Worm (Caenorhabditis elegans) whole organism, L1 larva: Measurements from ENCODE around the gene Y32F6B.1.

Experiments used
- C04F5.9 ChIP-seq: sonication (generic microtip); optimal IDR thresholded peaks from 2 replicates; lab custom pipeline; 2016; ENCODE audit warnings: missing genetic modification characterization, missing compliant biosample characterization
- C16A3.4 ChIP-seq: fragments of 150-350 bp; optimal IDR thresholded peaks from 2 replicates; lab custom pipeline; 2014; ENCODE audit warnings: missing biosample characterization, missing genetic modification characterization
- C34B4.2 ChIP-seq: sonication (generic microtip); optimal IDR thresholded peaks from 2 replicates; lab custom pipeline; 2017; ENCODE audit warnings: mild to moderate bottlenecking, missing genetic modification characterization, missing compliant biosample characterization
- Y116A8C.19 ChIP-seq: sonication (generic microtip); optimal IDR thresholded peaks from 2 replicates; lab custom pipeline; 2016; ENCODE audit warnings: missing compliant biosample characterization, missing genetic modification characterization, borderline replicate concordance
- alr-1 ChIP-seq: fragments of 200-800 bp; sonication (Bioruptor generic); optimal IDR thresholded peaks from 2 replicates; lab custom pipeline; 2018; ENCODE audit warnings: borderline replicate concordance, mild to moderate bottlenecking, missing genetic modification characterization, missing compliant biosample characterization
- aly-2 ChIP-seq: fragments of 150-350 bp; optimal IDR thresholded peaks from 2 replicates; lab custom pipeline; 2014; ENCODE audit warnings: missing biosample characterization, missing genetic modification characterization
- blmp-1 ChIP-seq: fragments of 150-350 bp; optimal IDR thresholded peaks from 2 replicates; lab custom pipeline; 2014; ENCODE audit warnings: missing biosample characterization, missing genetic modification characterization
- ceh-63 ChIP-seq: fragments of 200-800 bp; sonication (Bioruptor generic); optimal IDR thresholded peaks from 2 replicates; lab custom pipeline; 2018; ENCODE audit warnings: mild to moderate bottlenecking, missing genetic modification characterization, missing compliant biosample characterization
- ceh-8 ChIP-seq: fragments of 200-800 bp; sonication (Bioruptor generic); optimal IDR thresholded peaks from 2 replicates; lab custom pipeline; 2018; ENCODE audit warnings: mild to moderate bottlenecking, missing genetic modification characterization, moderate library complexity, missing compliant biosample characterization
- ceh-88 ChIP-seq: fragments of 200-800 bp; sonication (Bioruptor generic); IDR thresholded peaks from 2 replicates; pipeline ENCODE4 v1.3.6; 2022; ENCODE audit warnings: missing genetic modification characterization, missing compliant biosample characterization
- ces-1 ChIP-seq: fragments of 150-350 bp; optimal IDR thresholded peaks from 2 replicates; lab custom pipeline; 2014; ENCODE audit warnings: missing biosample characterization, missing genetic modification reagents, missing genetic modification characterization
- dpl-1 ChIP-seq, 3 experiments: fragments of 150-350 bp in 2 of 3; sonication (generic microtip) in 1 of 3; optimal IDR thresholded peaks; 2 replicates each; lab custom pipeline; 2014 to 2017; ENCODE audit warnings: missing biosample characterization in 3 of 3, missing genetic modification characterization in 3 of 3, missing genetic modification reagents in 3 of 3
- dsc-1 ChIP-seq: sonication (generic microtip); optimal IDR thresholded peaks from 2 replicates; lab custom pipeline; 2016; ENCODE audit warnings: mild to moderate bottlenecking, missing genetic modification characterization, missing compliant biosample characterization
- efl-1 ChIP-seq, 4 experiments: fragments of 150-350 bp; optimal IDR thresholded peaks in 3 of 4; peaks in 1 of 4; 1 replicate in 1 of 4; 2 replicates in 3 of 4; lab custom pipeline; 2014; ENCODE audit warnings: missing biosample characterization in 2 of 4, missing genetic modification characterization in 2 of 4, missing genetic modification reagents in 2 of 4
- efl-3 ChIP-seq: fragments of 200-800 bp; sonication (Bioruptor generic); optimal IDR thresholded peaks from 2 replicates; lab custom pipeline; 2018; ENCODE audit warnings: mild to moderate bottlenecking, missing genetic modification characterization, missing compliant biosample characterization
- egl-13 ChIP-seq: sonication (generic microtip); optimal IDR thresholded peaks from 2 replicates; lab custom pipeline; 2016; ENCODE audit warnings: missing genotype, missing genetic modification reagents, missing genetic modification characterization, missing compliant biosample characterization
- elt-3 ChIP-seq, 6 experiments: fragments of 150-350 bp in 1 of 6; sonication (generic microtip); optimal IDR thresholded peaks; 2 replicates each; lab custom pipeline; 2017 to 2018; ENCODE audit warnings: missing biosample characterization in 6 of 6, missing genetic modification characterization in 6 of 6, inconsistent platforms in 1 of 6
- fkh-10 ChIP-seq: sonication (generic microtip); optimal IDR thresholded peaks from 2 replicates; lab custom pipeline; 2017; ENCODE audit warnings: missing biosample characterization, missing genetic modification reagents, missing genetic modification characterization
- fkh-4 ChIP-seq: sonication (generic microtip); optimal IDR thresholded peaks from 2 replicates; lab custom pipeline; 2016; ENCODE audit warnings: missing compliant biosample characterization, missing genetic modification characterization, borderline replicate concordance
- fos-1 ChIP-seq: fragments of 150-350 bp; optimal IDR thresholded peaks from 2 replicates; lab custom pipeline; 2014; ENCODE audit warnings: missing biosample characterization, missing genetic modification characterization
- hlh-4 ChIP-seq: sonication (generic microtip); optimal IDR thresholded peaks from 2 replicates; lab custom pipeline; 2016; ENCODE audit warnings: mild to moderate bottlenecking, missing genetic modification characterization, missing compliant biosample characterization
- hpl-2 ChIP-seq: fragments of 150-350 bp; optimal IDR thresholded peaks from 2 replicates; lab custom pipeline; 2014; ENCODE audit warnings: missing biosample characterization, missing genetic modification reagents, missing genetic modification characterization
- irx-1 ChIP-seq: sonication (generic microtip); optimal IDR thresholded peaks from 2 replicates; lab custom pipeline; 2016; ENCODE audit warnings: missing genetic modification characterization, missing compliant biosample characterization
- isw-1 ChIP-seq: fragments of 200-800 bp; sonication (Bioruptor generic); IDR thresholded peaks from 2 replicates; pipeline ENCODE4 v1.3.6; 2022; ENCODE audit warnings: missing genetic modification characterization, missing compliant biosample characterization
- lin-13 ChIP-seq: fragments of 150-350 bp; optimal IDR thresholded peaks from 2 replicates; lab custom pipeline; 2014; ENCODE audit warnings: missing biosample characterization, missing genetic modification reagents, missing genetic modification characterization
- lin-14 ChIP-seq: fragments of 200-800 bp; sonication (Bioruptor generic); optimal IDR thresholded peaks from 2 replicates; lab custom pipeline; 2018; ENCODE audit warnings: mild to moderate bottlenecking, missing genetic modification characterization, moderate library complexity, missing compliant biosample characterization
- lin-39 ChIP-seq: fragments of 150-350 bp; optimal IDR thresholded peaks from 2 replicates; lab custom pipeline; 2014; ENCODE audit warnings: missing biosample characterization, missing genetic modification reagents, missing genetic modification characterization
- lsy-2 ChIP-seq, 2 experiments: fragments of 150-350 bp; optimal IDR thresholded peaks; 2 replicates each; lab custom pipeline; 2014; ENCODE audit warnings: missing biosample characterization in 2 of 2, missing genetic modification characterization in 2 of 2
- mef-2 ChIP-seq: fragments of 150-350 bp; optimal IDR thresholded peaks from 2 replicates; lab custom pipeline; 2014; ENCODE audit warnings: missing biosample characterization, missing genetic modification characterization
- mep-1 ChIP-seq: fragments of 150-350 bp; optimal IDR thresholded peaks from 2 replicates; lab custom pipeline; 2014; ENCODE audit warnings: missing biosample characterization, missing genetic modification characterization
- nhr-12 ChIP-seq: sonication (generic microtip); optimal IDR thresholded peaks from 2 replicates; lab custom pipeline; 2017; ENCODE audit warnings: missing biosample characterization, missing genetic modification characterization
- nhr-47 ChIP-seq: sonication (generic microtip); optimal IDR thresholded peaks from 2 replicates; lab custom pipeline; 2016; ENCODE audit warnings: mild to moderate bottlenecking, missing genetic modification characterization, moderate library complexity, missing compliant biosample characterization
- nhr-71 ChIP-seq: sonication (generic microtip); optimal IDR thresholded peaks from 2 replicates; lab custom pipeline; 2016; ENCODE audit warnings: mild to moderate bottlenecking, missing genetic modification characterization, moderate library complexity, missing compliant biosample characterization
- nhr-84 ChIP-seq: sonication (generic microtip); optimal IDR thresholded peaks from 2 replicates; lab custom pipeline; 2017; ENCODE audit warnings: missing biosample characterization, missing genetic modification characterization
- nhr-90 ChIP-seq: sonication (generic microtip); optimal IDR thresholded peaks from 2 replicates; lab custom pipeline; 2016; ENCODE audit warnings: mild to moderate bottlenecking, missing genetic modification characterization, missing compliant biosample characterization; ENCODE audit not compliant: poor library complexity
- pag-3 ChIP-seq: sonication (generic microtip); optimal IDR thresholded peaks from 2 replicates; lab custom pipeline; 2017; ENCODE audit warnings: missing genetic modification characterization, mild to moderate bottlenecking, missing compliant biosample characterization, antibody characterized with exemption, borderline replicate concordance; ENCODE audit not compliant: insufficient read depth
- rnt-1 ChIP-seq: sonication (generic microtip); optimal IDR thresholded peaks from 2 replicates; lab custom pipeline; 2016; ENCODE audit warnings: mild to moderate bottlenecking, missing genetic modification characterization, moderate library complexity, missing compliant biosample characterization
- skn-1 ChIP-seq: fragments of 150-350 bp; optimal IDR thresholded peaks from 2 replicates; lab custom pipeline; 2014; ENCODE audit warnings: missing biosample characterization, missing genetic modification characterization
- sptf-1 ChIP-seq: fragments of 150-350 bp; optimal IDR thresholded peaks from 2 replicates; lab custom pipeline; 2014; ENCODE audit warnings: missing biosample characterization, missing genetic modification characterization
- sup-37 ChIP-seq: fragments of 200-800 bp; sonication (Bioruptor generic); optimal IDR thresholded peaks from 2 replicates; lab custom pipeline; 2018; ENCODE audit warnings: mild to moderate bottlenecking, missing genetic modification characterization, missing compliant biosample characterization
- tbx-2 ChIP-seq: sonication (generic microtip); optimal IDR thresholded peaks from 2 replicates; lab custom pipeline; 2016; ENCODE audit warnings: missing genetic modification characterization, missing compliant biosample characterization
- tlp-1 ChIP-seq: fragments of 150-350 bp; optimal IDR thresholded peaks from 2 replicates; lab custom pipeline; 2014; ENCODE audit warnings: missing biosample characterization, missing genetic modification characterization
- unc-130 ChIP-seq: fragments of 150-350 bp; optimal IDR thresholded peaks from 2 replicates; lab custom pipeline; 2017; ENCODE audit warnings: missing biosample characterization, missing genetic modification characterization, inconsistent platforms
- unc-30 ChIP-seq: sonication (generic microtip); optimal IDR thresholded peaks from 2 replicates; lab custom pipeline; 2017; ENCODE audit warnings: missing biosample characterization, missing genetic modification characterization
- unc-62 ChIP-seq: fragments of 150-350 bp; optimal IDR thresholded peaks from 2 replicates; lab custom pipeline; 2014; ENCODE audit warnings: missing biosample characterization, missing genetic modification reagents, missing genetic modification characterization
- unc-98 ChIP-seq: fragments of 200-800 bp; sonication (Bioruptor generic); IDR thresholded peaks from 2 replicates; pipeline ENCODE4 v1.3.6; 2022; ENCODE audit warnings: missing genetic modification characterization, missing compliant biosample characterization
- vab-15 ChIP-seq: sonication (generic microtip); optimal IDR thresholded peaks from 2 replicates; lab custom pipeline; 2017; ENCODE audit warnings: missing genotype, mild to moderate bottlenecking, missing genetic modification characterization, missing compliant biosample characterization
- zag-1 ChIP-seq: fragments of 150-350 bp; optimal IDR thresholded peaks from 2 replicates; lab custom pipeline; 2014; ENCODE audit warnings: missing biosample characterization, missing genetic modification characterization
- zip-4 ChIP-seq: fragments of 200-800 bp; sonication (Bioruptor generic); optimal IDR thresholded peaks from 2 replicates; lab custom pipeline; 2018; ENCODE audit warnings: mild to moderate bottlenecking, missing genetic modification characterization, moderate library complexity, missing compliant biosample characterization
- ztf-11 ChIP-seq, 2 experiments: sonication (generic microtip); optimal IDR thresholded peaks; 2 replicates each; lab custom pipeline; 2016 to 2017; ENCODE audit warnings: missing genetic modification characterization in 2 of 2, missing biosample characterization in 1 of 2, missing compliant biosample characterization in 1 of 2
- ztf-4 ChIP-seq: fragments of 150-350 bp; optimal IDR thresholded peaks from 2 replicates; lab custom pipeline; 2014; ENCODE audit warnings: missing biosample characterization, missing genetic modification characterization

Gene Y32F6B.1

ce11 chrV:10466607-10467092, 17.9 kb downstream of the Y32F6B.1 start:
- TF ChIP-seq mef-2 (tag; lab: Kevin White, UChicago) = peak; percentile 70
- peak; percentile 95 for TF ChIP-seq fos-1
- TF ChIP-seq hlh-4 (tag; lab: Kevin White, UChicago) = no peak
- peak; percentile 85 to 91 for TF ChIP-seq efl-1 (optimal IDR thresholded peaks at IDR 0.05; lab: Kevin White, UChicago)
- TF ChIP-seq efl-1 (GFP tag; optimal IDR thresholded peaks at IDR 0.05 in 1 of 2; lab: Kevin White, UChicago) = peak; percentile 55 to 96
- peak; percentile 44 for TF ChIP-seq hpl-2 (GFP tag; lab: Kevin White, UChicago)
- peak; percentile 96 for TF ChIP-seq ztf-4 (tag; lab: Kevin White, UChicago)
- TF ChIP-seq irx-1 (tag; lab: Kevin White, UChicago) = peak; percentile 84
- TF ChIP-seq nhr-47 (tag; lab: Kevin White, UChicago) = peak; percentile 95
- TF ChIP-seq nhr-90 (tag; lab: Kevin White, UChicago) = peak; percentile 90
- TF ChIP-seq aly-2 = peak; percentile 78
- TF ChIP-seq C34B4.2 (tag; lab: Kevin White, UChicago) = no peak
- TF ChIP-seq fkh-4 = no peak
- TF ChIP-seq ceh-8 = peak; percentile 77
- peak in 4 of 6 experiments; percentile 90 to 97 (median 93) for TF ChIP-seq elt-3 (tag; optimal IDR thresholded peaks at IDR 0.05; lab: Kevin White, UChicago)
- TF ChIP-seq efl-3 (GFP tag; lab: Kevin White, UChicago) = no peak
- no peak for TF ChIP-seq sptf-1 (tag; lab: Kevin White, UChicago)
- peak; percentile 72; the same call in 1 of the 2 replicates for TF ChIP-seq ceh-88 (GFP tag; lab: Robert Waterston, UW)
- TF ChIP-seq dpl-1 (GFP tag; optimal IDR thresholded peaks at IDR 0.05; lab: Kevin White, UChicago) = peak; percentile 62 to 71 (median 64)
- TF ChIP-seq lin-39 (tag; lab: Kevin White, UChicago) = peak; percentile 55
- peak; percentile 94 for TF ChIP-seq blmp-1 (tag; lab: Kevin White, UChicago)
- peak; percentile 85 to 93 for TF ChIP-seq lsy-2 (tag; optimal IDR thresholded peaks at IDR 0.05; lab: Kevin White, UChicago)
- peak; percentile 15 for TF ChIP-seq sup-37
- peak; percentile 74 for TF ChIP-seq unc-130 (tag; lab: Kevin White, UChicago)
- TF ChIP-seq zag-1 (tag; lab: Kevin White, UChicago) = peak; percentile 93
- TF ChIP-seq dsc-1 (tag; lab: Kevin White, UChicago) = peak; percentile 92
- TF ChIP-seq egl-13 (tag; lab: Kevin White, UChicago) = peak; percentile 93
- no peak; the same call in 1 of the 2 replicates for TF ChIP-seq unc-98 (GFP tag; lab: Robert Waterston, UW)
- peak; percentile 95 for TF ChIP-seq C16A3.4 (tag; lab: Kevin White, UChicago)
- peak; percentile 67 for TF ChIP-seq vab-15 (tag; lab: Kevin White, UChicago)
- TF ChIP-seq zip-4 (GFP tag; lab: Kevin White, UChicago) = peak; percentile 56
- peak; percentile 95 for TF ChIP-seq fkh-10
- TF ChIP-seq skn-1 (tag; lab: Kevin White, UChicago) = peak; percentile 77
- no peak for TF ChIP-seq ceh-63 (GFP tag; lab: Kevin White, UChicago)
- no peak for TF ChIP-seq tlp-1 (tag; lab: Kevin White, UChicago)
- TF ChIP-seq unc-62 (GFP tag; lab: Kevin White, UChicago) = no peak
- TF ChIP-seq isw-1 (GFP tag; lab: Robert Waterston, UW) = peak; percentile 76
- peak; percentile 50 for TF ChIP-seq C04F5.9 (tag; lab: Kevin White, UChicago)
- no peak for TF ChIP-seq nhr-12 (tag; lab: Kevin White, UChicago)
- peak; percentile 89 for TF ChIP-seq lin-13 (GFP tag; lab: Kevin White, UChicago)
- TF ChIP-seq nhr-84 (tag; lab: Kevin White, UChicago) = no peak
- TF ChIP-seq tbx-2 (tag; lab: Kevin White, UChicago) = peak; percentile 95
- no peak for TF ChIP-seq pag-3 (tag; lab: Kevin White, UChicago)
- no peak for TF ChIP-seq alr-1 (tag; lab: Kevin White, UChicago)
- no peak for TF ChIP-seq unc-30 (tag; lab: Kevin White, UChicago)
- peak; percentile 100 for TF ChIP-seq lin-14
- no peak for TF ChIP-seq Y116A8C.19 (tag; lab: Kevin White, UChicago)
- peak; percentile 98 for TF ChIP-seq nhr-71 (tag; lab: Kevin White, UChicago)
- peak in 1 of 2 experiments; percentile 46 for TF ChIP-seq ztf-11 (tag; optimal IDR thresholded peaks at IDR 0.05; lab: Kevin White, UChicago)
- peak; percentile 89 for TF ChIP-seq rnt-1 (tag; lab: Kevin White, UChicago)
- peak; percentile 26 for TF ChIP-seq ces-1 (GFP tag; lab: Kevin White, UChicago)
- TF ChIP-seq mep-1 (tag; lab: Kevin White, UChicago) = peak; percentile 95
